Worm (Caenorhabditis elegans) whole organism, late embryonic: Measurements from ENCODE around the gene C54H2.4.
A peak's percentile ranks its signal among the peaks of the same experiment; 100 is the strongest.

Experiments used
- K02D7.2 ChIP-seq: sonication (generic microtip); optimal IDR thresholded peaks from 2 replicates; lab custom pipeline; 2017; ENCODE audit warnings: mild to moderate bottlenecking, missing genetic modification characterization, missing compliant biosample characterization
- T23F11.4 ChIP-seq: fragments of 200-800 bp; sonication (Bioruptor generic); optimal IDR thresholded peaks from 2 replicates; lab custom pipeline; 2018; ENCODE audit warnings: mild to moderate bottlenecking, missing genetic modification characterization, missing compliant biosample characterization
- ahr-1 ChIP-seq: sonication (generic microtip); optimal IDR thresholded peaks from 2 replicates; lab custom pipeline; 2016; ENCODE audit warnings: missing genetic modification characterization, missing compliant biosample characterization
- ceh-14 ChIP-seq: sonication (generic microtip); optimal IDR thresholded peaks from 2 replicates; lab custom pipeline; 2016; ENCODE audit warnings: missing genotype, missing genetic modification characterization, missing compliant biosample characterization
- ceh-18 ChIP-seq: sonication (generic microtip); optimal IDR thresholded peaks from 2 replicates; lab custom pipeline; 2016; ENCODE audit warnings: missing genetic modification characterization, missing compliant biosample characterization
- ceh-19 ChIP-seq: fragments of 200-800 bp; sonication (Bioruptor generic); optimal IDR thresholded peaks from 2 replicates; lab custom pipeline; 2018; ENCODE audit warnings: mild to moderate bottlenecking, missing genetic modification characterization, missing compliant biosample characterization
- ceh-2 ChIP-seq: sonication (generic microtip); optimal IDR thresholded peaks from 2 replicates; lab custom pipeline; 2016; ENCODE audit warnings: missing genotype, missing genetic modification characterization, missing compliant biosample characterization
- ceh-22 ChIP-seq: sonication (generic microtip); optimal IDR thresholded peaks from 2 replicates; lab custom pipeline; 2017; ENCODE audit warnings: missing biosample characterization, missing genetic modification characterization
- ceh-24 ChIP-seq: sonication (generic microtip); optimal IDR thresholded peaks from 2 replicates; lab custom pipeline; 2016; ENCODE audit warnings: mild to moderate bottlenecking, missing genetic modification characterization, missing compliant biosample characterization
- ceh-30 ChIP-seq: fragments of 150-350 bp; optimal IDR thresholded peaks from 2 replicates; lab custom pipeline; 2014; ENCODE audit warnings: missing biosample characterization, missing genetic modification characterization
- ceh-31 ChIP-seq: sonication (generic microtip); optimal IDR thresholded peaks from 2 replicates; lab custom pipeline; 2016; ENCODE audit warnings: missing genetic modification characterization, missing compliant biosample characterization
- ceh-34 ChIP-seq: sonication (generic microtip); optimal IDR thresholded peaks from 2 replicates; lab custom pipeline; 2016; ENCODE audit warnings: mild to moderate bottlenecking, missing genetic modification characterization, missing compliant biosample characterization
- ceh-6 ChIP-seq: fragments of 200-800 bp; sonication (Bioruptor generic); optimal IDR thresholded peaks from 2 replicates; lab custom pipeline; 2018; ENCODE audit warnings: mild to moderate bottlenecking, missing genetic modification characterization, missing compliant biosample characterization
- ceh-9 ChIP-seq: sonication (generic microtip); optimal IDR thresholded peaks from 2 replicates; lab custom pipeline; 2016; ENCODE audit warnings: mild to moderate bottlenecking, missing genetic modification characterization, inconsistent platforms, missing compliant biosample characterization
- che-1 ChIP-seq: sonication (generic microtip); optimal IDR thresholded peaks from 2 replicates; lab custom pipeline; 2016; ENCODE audit warnings: mild to moderate bottlenecking, missing genetic modification characterization, missing compliant biosample characterization
- dmd-4 ChIP-seq: sonication (generic microtip); optimal IDR thresholded peaks from 2 replicates; lab custom pipeline; 2016; ENCODE audit warnings: borderline replicate concordance, missing genetic modification characterization, missing compliant biosample characterization
- elt-2 ChIP-seq: sonication (generic microtip); optimal IDR thresholded peaks from 2 replicates; lab custom pipeline; 2016; ENCODE audit warnings: missing genetic modification reagents, missing genetic modification characterization, missing compliant biosample characterization
- elt-4 ChIP-seq: sonication (generic microtip); optimal IDR thresholded peaks from 2 replicates; lab custom pipeline; 2016; ENCODE audit warnings: missing genetic modification characterization, missing compliant biosample characterization
- eyg-1 ChIP-seq: sonication (generic microtip); optimal IDR thresholded peaks from 2 replicates; lab custom pipeline; 2016; ENCODE audit warnings: missing genotype, missing genetic modification characterization, missing compliant biosample characterization
- fkh-10 ChIP-seq: fragments of 150-350 bp; optimal IDR thresholded peaks from 2 replicates; lab custom pipeline; 2014; ENCODE audit warnings: missing biosample characterization, missing genetic modification reagents, missing genetic modification characterization
- fkh-6 ChIP-seq: sonication (generic microtip); optimal IDR thresholded peaks from 2 replicates; lab custom pipeline; 2016; ENCODE audit warnings: missing genetic modification characterization, missing compliant biosample characterization
- hlh-15 ChIP-seq: sonication (generic microtip); optimal IDR thresholded peaks from 2 replicates; lab custom pipeline; 2016; ENCODE audit warnings: missing genetic modification characterization, missing compliant biosample characterization
- hlh-30 ChIP-seq: sonication (generic microtip); optimal IDR thresholded peaks from 2 replicates; lab custom pipeline; 2017; ENCODE audit warnings: antibody characterized with exemption, missing genetic modification characterization, missing compliant biosample characterization; ENCODE audit not compliant: insufficient read depth
- hlh-6 ChIP-seq: sonication (generic microtip); optimal IDR thresholded peaks from 2 replicates; lab custom pipeline; 2016; ENCODE audit warnings: missing genotype, missing genetic modification characterization, missing compliant biosample characterization
- lim-6 ChIP-seq: sonication (generic microtip); optimal IDR thresholded peaks from 2 replicates; lab custom pipeline; 2016; ENCODE audit warnings: missing genetic modification characterization, missing compliant biosample characterization
- nfya-1 ChIP-seq: sonication (generic microtip); optimal IDR thresholded peaks from 2 replicates; lab custom pipeline; 2017; ENCODE audit warnings: missing genetic modification characterization, mild to moderate bottlenecking, missing compliant biosample characterization, antibody characterized with exemption, moderate library complexity
- nhr-11 ChIP-seq: fragments of 150-350 bp; optimal IDR thresholded peaks from 2 replicates; lab custom pipeline; 2014; ENCODE audit warnings: missing biosample characterization, missing genetic modification characterization
- nhr-232 ChIP-seq: sonication (generic microtip); optimal IDR thresholded peaks from 2 replicates; lab custom pipeline; 2016; ENCODE audit warnings: missing genetic modification characterization, missing compliant biosample characterization
- npax-4 ChIP-seq: sonication (generic microtip); optimal IDR thresholded peaks from 2 replicates; lab custom pipeline; 2016; ENCODE audit warnings: missing genetic modification characterization, missing compliant biosample characterization
- odd-2 ChIP-seq: sonication (generic microtip); optimal IDR thresholded peaks from 2 replicates; lab custom pipeline; 2017; ENCODE audit warnings: antibody characterized with exemption, mild to moderate bottlenecking, missing genetic modification characterization, missing compliant biosample characterization
- pag-3 ChIP-seq: sonication (generic microtip); optimal IDR thresholded peaks from 2 replicates; lab custom pipeline; 2016; ENCODE audit warnings: missing compliant biosample characterization, missing genetic modification characterization, borderline replicate concordance
- pat-9 ChIP-seq: fragments of 200-800 bp; sonication (Bioruptor generic); optimal IDR thresholded peaks from 2 replicates; lab custom pipeline; 2018; ENCODE audit warnings: mild to moderate bottlenecking, missing genetic modification characterization, moderate library complexity, missing compliant biosample characterization
- ref-2 ChIP-seq: sonication (generic microtip); optimal IDR thresholded peaks from 2 replicates; lab custom pipeline; 2016; ENCODE audit warnings: missing genetic modification characterization, missing compliant biosample characterization
- rnt-1 ChIP-seq: sonication (generic microtip); optimal IDR thresholded peaks from 2 replicates; lab custom pipeline; 2016; ENCODE audit warnings: missing genetic modification characterization, missing compliant biosample characterization
- sdc-2 ChIP-seq: sonication (generic microtip); optimal IDR thresholded peaks from 2 replicates; lab custom pipeline; 2016; ENCODE audit warnings: missing genotype, missing genetic modification characterization, missing compliant biosample characterization
- sox-4 ChIP-seq: sonication (generic microtip); optimal IDR thresholded peaks from 2 replicates; lab custom pipeline; 2017; ENCODE audit warnings: mild to moderate bottlenecking, missing genetic modification characterization, inconsistent platforms, missing compliant biosample characterization
- syd-9 ChIP-seq: sonication (generic microtip); optimal IDR thresholded peaks from 2 replicates; lab custom pipeline; 2016; ENCODE audit warnings: mild to moderate bottlenecking, missing genetic modification characterization, moderate library complexity, missing compliant biosample characterization
- tbx-2 ChIP-seq: sonication (generic microtip); optimal IDR thresholded peaks from 2 replicates; lab custom pipeline; 2016; ENCODE audit warnings: missing genetic modification characterization, missing compliant biosample characterization
- tbx-7 ChIP-seq: sonication (generic microtip); optimal IDR thresholded peaks from 2 replicates; lab custom pipeline; 2016; ENCODE audit warnings: missing genotype, missing genetic modification characterization, missing compliant biosample characterization
- ttx-3 ChIP-seq: sonication (generic microtip); optimal IDR thresholded peaks from 2 replicates; lab custom pipeline; 2016; ENCODE audit warnings: missing genetic modification reagents, missing genetic modification characterization, missing compliant biosample characterization
- unc-3 ChIP-seq, 2 experiments: fragments of 200-800 bp in 1 of 2; sonication (Bioruptor generic) in 1 of 2; sonication (generic microtip) in 1 of 2; conservative IDR thresholded peaks in 1 of 2; optimal IDR thresholded peaks in 1 of 2; 2 replicates each; pipeline versions ENCODE4 v1.3.6 to Lab custom; 2016 to 2022; ENCODE audit warnings: missing compliant biosample characterization in 2 of 2, missing genetic modification characterization in 2 of 2, missing genetic modification reagents in 1 of 2
- unc-42 ChIP-seq: sonication (generic microtip); optimal IDR thresholded peaks from 2 replicates; lab custom pipeline; 2016; ENCODE audit warnings: missing genotype, missing genetic modification characterization, missing compliant biosample characterization
- unc-55 ChIP-seq: sonication (generic microtip); optimal IDR thresholded peaks from 2 replicates; lab custom pipeline; 2017; ENCODE audit warnings: missing biosample characterization, missing genetic modification reagents, missing genetic modification characterization
- zip-5 ChIP-seq: sonication (generic microtip); optimal IDR thresholded peaks from 2 replicates; lab custom pipeline; 2016; ENCODE audit warnings: missing genetic modification characterization, missing compliant biosample characterization
- ztf-16 ChIP-seq: sonication (generic microtip); optimal IDR thresholded peaks from 2 replicates; lab custom pipeline; 2017; ENCODE audit warnings: missing genetic modification characterization, missing compliant biosample characterization

Gene C54H2.4

DNA sequence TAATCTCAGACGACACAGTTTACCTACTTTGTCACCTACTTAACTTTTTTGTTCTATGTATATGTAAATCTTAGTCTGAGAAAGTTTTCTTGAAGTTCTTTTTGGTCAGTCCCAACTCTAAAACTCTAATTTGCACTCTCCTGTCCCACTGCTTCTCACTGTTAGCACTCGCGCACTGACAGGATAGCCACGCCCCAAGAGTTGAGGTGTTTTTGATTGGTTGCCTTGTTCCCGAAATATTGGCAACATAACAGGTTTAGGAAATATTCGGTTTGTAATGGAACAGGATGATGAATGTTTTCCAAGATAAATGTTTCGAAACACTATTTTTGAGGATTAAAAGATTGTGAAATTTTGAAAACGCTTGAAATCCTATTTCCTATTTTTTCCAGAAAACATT lies 46.5 kb upstream of the C54H2.4 start:
- TF ChIP-seq nfya-1 (tag; lab: Kevin White, UChicago) (peak; percentile 46), lim-6 (tag; lab: Kevin White, UChicago) (no peak)

ce11 chrX:5816346-5816745 lies 45.8 kb upstream of the C54H2.4 start:
- TF ChIP-seq ceh-30 (tag; lab: Kevin White, UChicago) (no peak), elt-2 (tag; lab: Kevin White, UChicago) (peak; percentile 12), ahr-1 (tag; lab: Kevin White, UChicago) (no peak), tbx-2 (peak; percentile 39), tbx-7 (no peak), ceh-2 (peak; percentile 8), sdc-2 (tag; lab: Kevin White, UChicago) (peak; percentile 12), unc-3 (GFP tag; conservative IDR thresholded peaks at IDR 0.05; lab: Robert Waterston, UW) (no peak), unc-3 (tag; optimal IDR thresholded peaks at IDR 0.05; lab: Kevin White, UChicago) (no peak), fkh-6 (tag; lab: Kevin White, UChicago) (peak; percentile 72), hlh-30 (tag; lab: Kevin White, UChicago) (no peak), nhr-11 (tag; lab: Kevin White, UChicago) (no peak), K02D7.2 (tag; lab: Kevin White, UChicago) (no peak), che-1 (tag; lab: Kevin White, UChicago) (no peak), ttx-3 (tag; lab: Kevin White, UChicago) (no peak), ceh-34 (peak; percentile 71), ceh-18 (tag; lab: Kevin White, UChicago) (peak; percentile 4), eyg-1 (tag; lab: Kevin White, UChicago) (no peak), nfya-1 (tag; lab: Kevin White, UChicago) (peak; percentile 56), nhr-232 (tag; lab: Kevin White, UChicago) (no peak), elt-4 (tag; lab: Kevin White, UChicago) (no peak), unc-42 (tag; lab: Kevin White, UChicago) (no peak), ceh-31 (tag; lab: Kevin White, UChicago) (peak; percentile 75), rnt-1 (tag; lab: Kevin White, UChicago) (peak; percentile 7), ceh-24 (tag; lab: Kevin White, UChicago) (no peak), ztf-16 (tag; lab: Kevin White, UChicago) (no peak), hlh-6 (no peak), zip-5 (no peak), T23F11.4 (GFP tag; lab: Kevin White, UChicago) (peak; percentile 60), dmd-4 (tag; lab: Kevin White, UChicago) (peak; percentile 23), sox-4 (tag; lab: Kevin White, UChicago) (peak; percentile 42), unc-55 (GFP tag; lab: Kevin White, UChicago) (no peak), fkh-10 (no peak), ref-2 (peak; percentile 55), ceh-19 (GFP tag; lab: Kevin White, UChicago) (peak; percentile 20), hlh-15 (tag; lab: Kevin White, UChicago) (peak; percentile 42), syd-9 (tag; lab: Kevin White, UChicago) (peak; percentile 27), ceh-6 (GFP tag; lab: Kevin White, UChicago) (peak; percentile 34), ceh-22 (no peak), ceh-14 (no peak)

- TF ChIP-seq ceh-6 (GFP tag; lab: Kevin White, UChicago), result no peak
- TF ChIP-seq odd-2 (tag; lab: Kevin White, UChicago), result no peak
- no peak for TF ChIP-seq sox-4 (tag; lab: Kevin White, UChicago)
- TF ChIP-seq che-1 (tag; lab: Kevin White, UChicago), result no peak
- TF ChIP-seq tbx-7, result no peak
- no peak for TF ChIP-seq pag-3
- no peak for TF ChIP-seq ceh-9
- no peak for TF ChIP-seq fkh-10
- TF ChIP-seq hlh-6, result no peak
- no peak for TF ChIP-seq npax-4 (tag; lab: Kevin White, UChicago)
- TF ChIP-seq unc-3 (GFP tag; conservative IDR thresholded peaks at IDR 0.05; lab: Robert Waterston, UW), result no peak
- no peak for TF ChIP-seq unc-3 (tag; optimal IDR thresholded peaks at IDR 0.05; lab: Kevin White, UChicago)
- TF ChIP-seq elt-4 (tag; lab: Kevin White, UChicago), result no peak
- TF ChIP-seq lim-6 (tag; lab: Kevin White, UChicago), result no peak
- no peak for TF ChIP-seq pat-9 (tag; lab: Kevin White, UChicago)
These were observed 44.8 kb upstream of the C54H2.4 start for ce11 chrX:5815343-5815742.
